Worm (Caenorhabditis elegans): ENCODE data around the gene T08G5.2.

- no peak for TF ChIP-seq pes-1 (GFP tag; IDR thresholded peaks at IDR 0.05)
- no peak for TF ChIP-seq tbx-37 (GFP tag; conservative IDR thresholded peaks at IDR 0.05)
- no peak for TF ChIP-seq F13C5.2 (tag; optimal IDR thresholded peaks at IDR 0.05)
- no peak for TF ChIP-seq ama-1 (optimal IDR thresholded peaks at IDR 0.05)
- no peak for TF ChIP-seq ceh-13 (GFP tag; optimal IDR thresholded peaks at IDR 0.05)
- no peak for TF ChIP-seq B0310.2 (tag; optimal IDR thresholded peaks at IDR 0.05)
- TF ChIP-seq hnd-1 (tag; optimal IDR thresholded peaks at IDR 0.05), result no peak
- TF ChIP-seq hmg-4 (GFP tag; optimal IDR thresholded peaks at IDR 0.05), result no peak
- TF ChIP-seq tra-4 (tag; optimal IDR thresholded peaks at IDR 0.05), result no peak
- no peak for TF ChIP-seq hmbx-1 (tag; optimal IDR thresholded peaks at IDR 0.05)
- TF ChIP-seq ceh-36 (tag; optimal IDR thresholded peaks at IDR 0.05), result no peak
- TF ChIP-seq flt-1 (GFP tag; IDR thresholded peaks at IDR 0.05), result no peak
- no peak for TF ChIP-seq sea-1 (GFP tag; conservative IDR thresholded peaks at IDR 0.05)
- no peak for TF ChIP-seq ets-7 (tag; optimal IDR thresholded peaks at IDR 0.05)
Observed at ce11 chrV:14057540-14057939, 31.4 kb upstream of the T08G5.2 start, which contains the start of gene F58D12.3.

All from whole organism, early embryonic.